Worm (Caenorhabditis elegans) whole organism, L4 larva: ENCODE measurements around the gene slc-25A10.
A peak's percentile ranks its signal among the peaks of the same experiment; 100 is the strongest.

ENCODE experiments used
- F49E8.2 ChIP-seq: sonication (generic microtip); optimal IDR thresholded peaks from 2 replicates; lab custom pipeline; 2016; ENCODE audit warnings: missing compliant biosample characterization, mild to moderate bottlenecking, missing genetic modification characterization, borderline replicate concordance
- T20F7.1 ChIP-seq: fragments of 200-800 bp; sonication (Bioruptor generic); optimal IDR thresholded peaks from 2 replicates; lab custom pipeline; 2018; ENCODE audit warnings: mild to moderate bottlenecking, missing genetic modification characterization, missing compliant biosample characterization
- T26A8.4 ChIP-seq: fragments of 200-800 bp; sonication (Bioruptor generic); IDR thresholded peaks from 2 replicates; pipeline ENCODE4 v1.3.6; 2022; ENCODE audit warnings: missing genetic modification characterization, missing compliant biosample characterization
- Y105C5A.15 ChIP-seq: fragments of 200-800 bp; sonication (Bioruptor generic); IDR thresholded peaks from 2 replicates; pipeline ENCODE4 v1.3.6; 2022; ENCODE audit warnings: missing genetic modification characterization, missing compliant biosample characterization
- aha-1 ChIP-seq: fragments of 150-350 bp; peaks from one replicate; lab custom pipeline; 2014; ENCODE audit warnings: missing biosample characterization, missing genetic modification characterization
- aly-2 ChIP-seq: sonication (generic microtip); optimal IDR thresholded peaks from 2 replicates; lab custom pipeline; 2018; ENCODE audit warnings: missing biosample characterization, missing genetic modification characterization
- arid-1 ChIP-seq: fragments of 200-800 bp; sonication (Bioruptor generic); conservative IDR thresholded peaks from 2 replicates; pipeline ENCODE4 v1.3.6; 2022; ENCODE audit warnings: missing genetic modification reagents, missing genetic modification characterization, missing compliant biosample characterization
- ceh-20 ChIP-seq: fragments of 200-800 bp; sonication (Bioruptor generic); IDR thresholded peaks from 2 replicates; pipeline ENCODE4 v1.3.6; 2022; ENCODE audit warnings: missing genetic modification reagents, missing genetic modification characterization, missing compliant biosample characterization
- ceh-28 ChIP-seq: fragments of 150-350 bp; optimal IDR thresholded peaks from 2 replicates; lab custom pipeline; 2014; ENCODE audit warnings: missing biosample characterization, missing genetic modification reagents, missing genetic modification characterization
- ceh-44 ChIP-seq: fragments of 200-800 bp; sonication (Bioruptor generic); IDR thresholded peaks from 2 replicates; pipeline ENCODE4 v1.3.6; 2022; ENCODE audit warnings: missing genetic modification reagents, missing genetic modification characterization, missing compliant biosample characterization
- ceh-62 ChIP-seq: sonication (generic microtip); optimal IDR thresholded peaks from 2 replicates; lab custom pipeline; 2017; ENCODE audit warnings: missing biosample characterization, missing genetic modification characterization
- ces-1 ChIP-seq: fragments of 150-350 bp; sonication (generic microtip); optimal IDR thresholded peaks from 4 replicates; lab custom pipeline; 2014; ENCODE audit warnings: missing biosample characterization, missing genetic modification reagents, missing genetic modification characterization
- cey-2 ChIP-seq: sonication (generic microtip); optimal IDR thresholded peaks from 3 replicates; lab custom pipeline; 2017; ENCODE audit warnings: missing genetic modification characterization, mild to moderate bottlenecking, missing compliant biosample characterization, antibody characterized with exemption, borderline replicate concordance; ENCODE audit not compliant: insufficient read depth
- ctbp-1 ChIP-seq: fragments of 200-800 bp; sonication (Bioruptor generic); IDR thresholded peaks from 2 replicates; pipeline ENCODE4 v1.3.6; 2022; ENCODE audit warnings: missing genetic modification reagents, missing genetic modification characterization, missing compliant biosample characterization
- daf-16 ChIP-seq, 3 experiments: sonication (generic microtip); optimal IDR thresholded peaks; 2 replicates each; lab custom pipeline; 2016 to 2017; ENCODE audit warnings: missing genetic modification characterization in 3 of 3, missing genetic modification reagents in 3 of 3, mild to moderate bottlenecking in 2 of 3, missing compliant biosample characterization in 2 of 3, missing biosample characterization in 1 of 3, moderate library complexity in 1 of 3
- daf-8 ChIP-seq: fragments of 200-800 bp; sonication (Bioruptor generic); IDR thresholded peaks from 2 replicates; pipeline ENCODE4 v1.3.6; 2022; ENCODE audit warnings: missing genetic modification characterization, missing compliant biosample characterization
- dmd-6 ChIP-seq: fragments of 200-800 bp; sonication (Bioruptor generic); IDR thresholded peaks from 2 replicates; pipeline ENCODE4 v1.3.6; 2022; ENCODE audit warnings: missing genetic modification reagents, missing genetic modification characterization, missing compliant biosample characterization
- duxl-1 ChIP-seq: sonication (generic microtip); optimal IDR thresholded peaks from 2 replicates; lab custom pipeline; 2016; ENCODE audit warnings: mild to moderate bottlenecking, missing genetic modification characterization, moderate library complexity, missing compliant biosample characterization; ENCODE audit not compliant: poor library complexity
- fkh-10 ChIP-seq: fragments of 150-350 bp; optimal IDR thresholded peaks from 2 replicates; lab custom pipeline; 2014; ENCODE audit warnings: missing biosample characterization, missing genetic modification reagents, missing genetic modification characterization
- hlh-11 ChIP-seq: fragments of 200-800 bp; sonication (Bioruptor generic); optimal IDR thresholded peaks from 2 replicates; lab custom pipeline; 2018; ENCODE audit warnings: mild to moderate bottlenecking, missing genetic modification characterization, missing compliant biosample characterization
- hlh-30 ChIP-seq: sonication (generic microtip); optimal IDR thresholded peaks from 2 replicates; lab custom pipeline; 2017; ENCODE audit warnings: antibody characterized with exemption, mild to moderate bottlenecking, missing genetic modification characterization, missing compliant biosample characterization; ENCODE audit not compliant: insufficient read depth
- lim-7 ChIP-seq: fragments of 200-800 bp; sonication (Bioruptor generic); IDR thresholded peaks from 2 replicates; pipeline ENCODE4 v1.3.6; 2022; ENCODE audit warnings: missing genetic modification characterization, missing compliant biosample characterization
- lin-13 ChIP-seq: fragments of 150-350 bp; optimal IDR thresholded peaks from 2 replicates; lab custom pipeline; 2014; ENCODE audit warnings: missing biosample characterization, missing genetic modification reagents, missing genetic modification characterization
- lin-38 ChIP-seq: fragments of 200-800 bp; sonication (Bioruptor generic); IDR thresholded peaks from 2 replicates; pipeline ENCODE4 v1.3.6; 2022; ENCODE audit warnings: missing genetic modification reagents, missing genetic modification characterization, missing compliant biosample characterization
- lsy-2 ChIP-seq, 2 experiments: fragments of 150-350 bp in 1 of 2; sonication (generic microtip) in 1 of 2; optimal IDR thresholded peaks; 2 replicates each; lab custom pipeline; 2014 to 2017; ENCODE audit warnings: missing biosample characterization in 2 of 2, missing genetic modification characterization in 2 of 2
- mdl-1 ChIP-seq, 2 experiments: fragments of 150-350 bp in 1 of 2; sonication (generic microtip) in 1 of 2; optimal IDR thresholded peaks; 2 replicates each; lab custom pipeline; 2014 to 2017; ENCODE audit warnings: missing biosample characterization in 2 of 2, missing genetic modification characterization in 2 of 2
- mdt-29 ChIP-seq: fragments of 200-800 bp; sonication (Bioruptor generic); IDR thresholded peaks from 2 replicates; pipeline ENCODE4 v1.3.6; 2022; ENCODE audit warnings: missing genetic modification reagents, missing genetic modification characterization, missing compliant biosample characterization
- mep-1 ChIP-seq: fragments of 150-350 bp; sonication (generic microtip); optimal IDR thresholded peaks from 3 replicates; lab custom pipeline; 2014; ENCODE audit warnings: missing biosample characterization, missing genetic modification characterization
- mxl-2 ChIP-seq: fragments of 200-800 bp; sonication (Bioruptor generic); conservative IDR thresholded peaks from 2 replicates; pipeline ENCODE4 v1.3.6; 2022; ENCODE audit warnings: missing genetic modification reagents, missing genetic modification characterization, missing compliant biosample characterization
- nhr-102 ChIP-seq: sonication (generic microtip); optimal IDR thresholded peaks from 2 replicates; lab custom pipeline; 2016; ENCODE audit warnings: mild to moderate bottlenecking, missing genetic modification characterization, moderate library complexity, missing compliant biosample characterization
- nhr-11 ChIP-seq: fragments of 150-350 bp; optimal IDR thresholded peaks from 2 replicates; lab custom pipeline; 2014; ENCODE audit warnings: missing biosample characterization, missing genetic modification characterization
- nhr-25 ChIP-seq: sonication (generic microtip); optimal IDR thresholded peaks from 2 replicates; lab custom pipeline; 2017; ENCODE audit warnings: missing genetic modification characterization, mild to moderate bottlenecking, missing compliant biosample characterization, antibody characterized with exemption, moderate library complexity, borderline replicate concordance; ENCODE audit not compliant: insufficient read depth
- nhr-28 ChIP-seq: fragments of 150-350 bp; optimal IDR thresholded peaks from 2 replicates; lab custom pipeline; 2014; ENCODE audit warnings: missing biosample characterization, missing genetic modification characterization
- nhr-41 ChIP-seq: fragments of 200-800 bp; sonication (Bioruptor generic); IDR thresholded peaks from 2 replicates; pipeline ENCODE4 v1.3.6; 2022; ENCODE audit warnings: missing genetic modification reagents, missing genetic modification characterization, missing compliant biosample characterization
- nhr-6 ChIP-seq: fragments of 150-350 bp; optimal IDR thresholded peaks from 2 replicates; lab custom pipeline; 2014; ENCODE audit warnings: missing biosample characterization, missing genetic modification characterization
- nhr-76 ChIP-seq: fragments of 150-350 bp; optimal IDR thresholded peaks from 2 replicates; lab custom pipeline; 2014; ENCODE audit warnings: missing biosample characterization, missing genetic modification characterization
- pha-4 ChIP-seq, 2 experiments: fragments of 150-350 bp in 1 of 2; fragments of 200-800 bp in 1 of 2; sonication (Bioruptor generic) in 1 of 2; IDR thresholded peaks in 1 of 2; optimal IDR thresholded peaks in 1 of 2; 2 replicates each; pipeline versions ENCODE4 v1.3.6 to Lab custom; 2014 to 2022; ENCODE audit warnings: missing genetic modification characterization in 2 of 2, missing genetic modification reagents in 2 of 2, missing biosample characterization in 1 of 2, missing compliant biosample characterization in 1 of 2
- php-3 ChIP-seq: fragments of 200-800 bp; sonication (Bioruptor generic); IDR thresholded peaks from 2 replicates; pipeline ENCODE4 v1.3.6; 2022; ENCODE audit warnings: missing genetic modification reagents, missing genetic modification characterization, missing compliant biosample characterization
- saeg-2 ChIP-seq: fragments of 200-800 bp; sonication (Bioruptor generic); IDR thresholded peaks from 2 replicates; pipeline ENCODE4 v1.3.6; 2022; ENCODE audit warnings: missing genetic modification reagents, missing genetic modification characterization, missing compliant biosample characterization
- set-16 ChIP-seq: fragments of 200-800 bp; sonication (Bioruptor generic); IDR thresholded peaks from 2 replicates; pipeline ENCODE4 v1.3.6; 2022; ENCODE audit warnings: missing genetic modification reagents, missing genetic modification characterization, missing compliant biosample characterization
- spr-3 ChIP-seq: fragments of 200-800 bp; sonication (Bioruptor generic); optimal IDR thresholded peaks from 2 replicates; lab custom pipeline; 2018; ENCODE audit warnings: mild to moderate bottlenecking, missing genetic modification characterization, missing compliant biosample characterization
- tra-1 ChIP-seq: fragments of 200-800 bp; sonication (Bioruptor generic); IDR thresholded peaks from 2 replicates; pipeline ENCODE4 v1.3.6; 2022; ENCODE audit warnings: missing genetic modification reagents, missing genetic modification characterization, missing compliant biosample characterization
- unc-62 ChIP-seq, 3 experiments: fragments of 150-350 bp in 1 of 3; sonication (generic microtip); optimal IDR thresholded peaks in 2 of 3; peaks in 1 of 3; 1 replicate in 1 of 3; 2 replicates in 2 of 3; lab custom pipeline; 2014 to 2017; ENCODE audit warnings: missing biosample characterization in 3 of 3, missing genetic modification characterization in 3 of 3, missing genetic modification reagents in 3 of 3, missing genotype in 1 of 3
- zfp-2 ChIP-seq: sonication (generic microtip); optimal IDR thresholded peaks from 2 replicates; lab custom pipeline; 2016; ENCODE audit warnings: mild to moderate bottlenecking, missing genetic modification characterization, missing compliant biosample characterization
- zfp-3 ChIP-seq: fragments of 200-800 bp; sonication (Bioruptor generic); conservative IDR thresholded peaks from 2 replicates; pipeline ENCODE4 v1.3.6; 2022; ENCODE audit warnings: missing genetic modification reagents, missing genetic modification characterization, missing compliant biosample characterization
- ztf-7 ChIP-seq: fragments of 150-350 bp; optimal IDR thresholded peaks from 2 replicates; lab custom pipeline; 2014; ENCODE audit warnings: missing biosample characterization, missing genetic modification characterization

slc-25A10 gene

DNA sequence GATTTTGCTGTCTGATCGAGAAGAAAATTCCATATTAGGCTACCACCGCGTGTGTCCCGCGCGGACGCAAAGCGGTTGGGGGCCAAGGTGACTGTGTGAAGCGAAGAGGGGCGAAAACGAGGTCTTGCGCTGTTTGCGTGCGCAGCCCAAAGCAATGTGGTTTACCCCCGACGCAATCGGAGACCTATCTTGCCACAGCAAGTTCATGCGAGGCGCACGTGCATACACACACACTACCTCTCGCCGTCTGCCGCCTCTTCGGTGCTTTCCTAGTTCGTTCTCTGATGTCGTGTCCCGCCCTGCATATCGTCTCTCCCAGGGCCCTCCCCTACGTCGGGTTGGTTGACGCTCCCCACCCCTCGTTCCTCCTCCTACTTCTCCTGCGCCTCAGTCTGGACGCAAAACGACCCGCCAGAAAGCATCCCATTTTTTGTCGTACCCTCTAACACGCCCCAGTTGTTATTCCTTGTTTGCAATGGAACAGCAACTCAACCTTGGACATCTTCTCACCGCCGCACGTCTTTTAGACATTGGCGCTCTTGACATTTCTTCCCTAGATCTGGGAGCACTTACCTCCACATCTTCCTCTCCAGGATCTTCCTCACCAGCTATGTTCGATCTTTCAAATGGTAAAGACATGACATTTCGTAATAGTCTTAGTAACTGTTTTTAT, 16.7 kb upstream of the slc-25A10 start, which contains the start of gene mdl-1 (continued):
- TF ChIP-seq nhr-6 (peak; percentile 92), nhr-11 (tag; lab: Kevin White, UChicago) (peak; percentile 92), mep-1 (peak; percentile 89), aha-1 (tag; lab: Kevin White, UChicago) (peak; percentile 100), nhr-41 (GFP tag; lab: Robert Waterston, UW) (no peak), mdt-29 (GFP tag; lab: Robert Waterston, UW) (peak; percentile 90), mxl-2 (GFP tag; lab: Robert Waterston, UW) (peak; percentile 100), ceh-44 (GFP tag; lab: Robert Waterston, UW) (no peak), daf-8 (GFP tag; lab: Robert Waterston, UW) (no peak), ceh-62 (tag; lab: Kevin White, UChicago) (no peak), lim-7 (GFP tag; lab: Robert Waterston, UW) (peak; percentile 27; the same call in 1 of the 2 replicates), lin-38 (GFP tag; lab: Robert Waterston, UW) (peak; percentile 58), hlh-11 (tag; lab: Kevin White, UChicago) (peak; percentile 98), mdl-1 (tag; optimal IDR thresholded peaks at IDR 0.05; lab: Kevin White, UChicago) (peak in 1 of 2 experiments; percentile 100), nhr-28 (peak; percentile 78), daf-16 (GFP tag; optimal IDR thresholded peaks at IDR 0.05; lab: Kevin White, UChicago) (peak; percentile 15 to 68), daf-16 (tag; optimal IDR thresholded peaks at IDR 0.05; lab: Kevin White, UChicago) (peak; percentile 86), pha-4 (GFP tag; IDR thresholded peaks at IDR 0.05; lab: Robert Waterston, UW) (peak; percentile 93), pha-4 (tag; optimal IDR thresholded peaks at IDR 0.05; lab: Kevin White, UChicago) (no peak), fkh-10 (GFP tag; lab: Kevin White, UChicago) (peak; percentile 42), nhr-102 (tag; lab: Kevin White, UChicago) (peak; percentile 89), tra-1 (peak; percentile 97), spr-3 (GFP tag; lab: Kevin White, UChicago) (no peak), ctbp-1 (GFP tag; lab: Robert Waterston, UW) (peak; percentile 86), dmd-6 (GFP tag; lab: Robert Waterston, UW) (peak; percentile 99), F49E8.2 (tag; lab: Kevin White, UChicago) (no peak), Y105C5A.15 (no peak), T20F7.1 (GFP tag; lab: Kevin White, UChicago) (peak; percentile 21), aly-2 (tag; lab: Kevin White, UChicago) (no peak), nhr-76 (tag; lab: Kevin White, UChicago) (no peak), lsy-2 (tag; optimal IDR thresholded peaks at IDR 0.05; lab: Kevin White, UChicago) (peak; percentile 54 to 81), ztf-7 (tag; lab: Kevin White, UChicago) (peak; percentile 23), T26A8.4 (GFP tag; lab: Robert Waterston, UW) (peak; percentile 87), cey-2 (tag; lab: Kevin White, UChicago) (no peak), zfp-2 (no peak), ceh-28 (tag; lab: Kevin White, UChicago) (no peak)
- TF ChIP-seq, all 104 proteins: peak for 61

DNA sequence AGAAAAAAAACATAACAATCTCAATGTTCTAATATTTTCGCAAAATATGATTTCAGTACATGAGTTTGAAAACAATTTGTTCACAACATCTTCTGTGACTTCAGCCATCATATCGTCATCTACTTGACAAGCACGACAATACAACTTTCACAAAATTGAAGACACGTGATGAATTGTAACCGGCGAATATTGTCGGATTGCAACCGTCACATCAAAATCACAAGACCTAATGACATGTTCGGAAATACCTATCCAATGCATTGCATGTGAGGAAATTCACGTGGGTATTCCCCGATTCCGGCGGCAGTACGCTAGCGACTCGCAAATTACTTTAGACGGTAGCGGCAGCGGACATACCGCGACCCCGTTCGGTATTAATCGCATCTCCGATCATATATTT, 16.1 kb upstream of the slc-25A10 start:
- no peak for TF ChIP-seq ces-1
- peak; percentile 96 for TF ChIP-seq mxl-2 (GFP tag; lab: Robert Waterston, UW)
- TF ChIP-seq nhr-76 (tag; lab: Kevin White, UChicago) = no peak
- 0 out of 2 replicates have a peak, but pooled peaks have one; percentile 7 for TF ChIP-seq saeg-2 (GFP tag; lab: Robert Waterston, UW)
- peak in 1 of 2 experiments; percentile 100 for TF ChIP-seq unc-62 (GFP tag; optimal IDR thresholded peaks at IDR 0.05 in 1 of 2; lab: Kevin White, UChicago)
- TF ChIP-seq unc-62 (tag; optimal IDR thresholded peaks at IDR 0.05; lab: Kevin White, UChicago) = no peak
- no peak for TF ChIP-seq set-16 (GFP tag; lab: Robert Waterston, UW)
- no peak for TF ChIP-seq duxl-1 (tag; lab: Kevin White, UChicago)
- TF ChIP-seq hlh-30 (tag; lab: Kevin White, UChicago) = peak; percentile 92
- TF ChIP-seq php-3 (GFP tag; lab: Robert Waterston, UW) = peak; percentile 68; the same call in 1 of the 2 replicates
- TF ChIP-seq lin-13 (GFP tag; lab: Kevin White, UChicago) = peak; percentile 2
- TF ChIP-seq tra-1 = peak; percentile 69
- TF ChIP-seq lsy-2 (tag; optimal IDR thresholded peaks at IDR 0.05; lab: Kevin White, UChicago) = peak in 1 of 2 experiments; percentile 51
- TF ChIP-seq zfp-3 (GFP tag; lab: Robert Waterston, UW) = peak; percentile 54; the same call in 1 of the 2 replicates
- no peak for TF ChIP-seq arid-1
- TF ChIP-seq ceh-20 (GFP tag; lab: Robert Waterston, UW) = peak; percentile 34
- TF ChIP-seq nhr-25 = peak; percentile 43
- TF ChIP-seq mdt-29 (GFP tag; lab: Robert Waterston, UW) = peak; percentile 67
